Fruit fly (Drosophila melanogaster): ENCODE measurements around the gene chinmo.

chinmo gene

dm6 chr2L:1624750-1625149 lies 26.3 kb upstream of the chinmo start (continued):
- peak; percentile 24 for TF ChIP-seq CG10267 (tag; optimal IDR thresholded peaks at IDR 0.05)
- no peak for TF ChIP-seq CG16813 (GFP tag; IDR thresholded peaks at IDR 0.05; ENCODE audit: partially characterized antibody)
- peak; percentile 40 for TF ChIP-seq crc (GFP tag; optimal IDR thresholded peaks at IDR 0.05)
- TF ChIP-seq CG13123 (GFP tag; optimal IDR thresholded peaks at IDR 0.05), result no peak
- TF ChIP-seq Nf-YC (tag; optimal IDR thresholded peaks at IDR 0.05), result peak; percentile 26
- TF ChIP-seq CG15601 (tag; optimal IDR thresholded peaks at IDR 0.05), result peak; percentile 5
- peak; percentile 92 for TF ChIP-seq ranshi (GFP tag; IDR thresholded peaks at IDR 0.05)
- peak; percentile 57 for TF ChIP-seq CG10543 (GFP tag; optimal IDR thresholded peaks at IDR 0.05)
- no peak for TF ChIP-seq Hr39 (optimal IDR thresholded peaks at IDR 0.05)
- peak; percentile 77 for TF ChIP-seq CG17385 (GFP tag; optimal IDR thresholded peaks at IDR 0.05)
- no peak for TF ChIP-seq h (optimal IDR thresholded peaks at IDR 0.05)
- peak; percentile 67 for TF ChIP-seq CG12299 (tag; optimal IDR thresholded peaks at IDR 0.05)
- peak; percentile 50 for TF ChIP-seq CG11723 (GFP tag; optimal IDR thresholded peaks at IDR 0.05)
- peak; percentile 83 for TF ChIP-seq Fer1 (GFP tag; optimal IDR thresholded peaks at IDR 0.05)
- TF ChIP-seq Sox100B (GFP tag; optimal IDR thresholded peaks at IDR 0.05), result peak; percentile 32
- TF ChIP-seq pnt (GFP tag; optimal IDR thresholded peaks at IDR 0.05), result peak; percentile 73
- TF ChIP-seq z (GFP tag; IDR thresholded peaks at IDR 0.05), result no peak
- TF ChIP-seq CG4282 (GFP tag; optimal IDR thresholded peaks at IDR 0.05), result peak; percentile 47
- peak; percentile 86 for TF ChIP-seq CG2678 (tag; optimal IDR thresholded peaks at IDR 0.05)
- peak; percentile 80 for TF ChIP-seq ssp (GFP tag; IDR thresholded peaks at IDR 0.05)
- TF ChIP-seq CG13287 (GFP tag; IDR thresholded peaks at IDR 0.05; ENCODE audit: partially characterized antibody), result no peak
- TF ChIP-seq CG9797 (GFP tag; optimal IDR thresholded peaks at IDR 0.05), result no peak
- no peak for TF ChIP-seq CTCF (GFP tag; optimal IDR thresholded peaks at IDR 0.05)
- peak; percentile 49 for TF ChIP-seq Asciz (GFP tag; optimal IDR thresholded peaks at IDR 0.05)
- peak; percentile 29 for TF ChIP-seq CG10462 (GFP tag; optimal IDR thresholded peaks at IDR 0.05)
- peak; percentile 92 for TF ChIP-seq ci (GFP tag; IDR thresholded peaks at IDR 0.05)
- TF ChIP-seq cg (GFP tag; optimal IDR thresholded peaks at IDR 0.05), result no peak
- peak; percentile 59 for TF ChIP-seq jumu (GFP tag; optimal IDR thresholded peaks at IDR 0.05)
- peak; percentile 77 for TF ChIP-seq caup (GFP tag; optimal IDR thresholded peaks at IDR 0.05; ENCODE audit: severe bottlenecking)
- TF ChIP-seq usp (GFP tag; optimal IDR thresholded peaks at IDR 0.05), result no peak
- peak; percentile 80 for TF ChIP-seq CG10147 (GFP tag; optimal IDR thresholded peaks at IDR 0.05)
- TF ChIP-seq CG6272 (GFP tag; IDR thresholded peaks at IDR 0.05), result 0 out of 2 replicates have a peak, but pooled peaks have one; percentile 36
- TF ChIP-seq Hsf (GFP tag; optimal IDR thresholded peaks at IDR 0.05), result peak; percentile 77
- TF ChIP-seq NFAT (GFP tag; IDR thresholded peaks at IDR 0.05), result peak; percentile 82
- no peak for TF ChIP-seq ftz-f1 (GFP tag; optimal IDR thresholded peaks at IDR 0.05)
- TF ChIP-seq CG7271 (tag; optimal IDR thresholded peaks at IDR 0.05), result no peak
- no peak for TF ChIP-seq mld (GFP tag; IDR thresholded peaks at IDR 0.05; ENCODE audit: partially characterized antibody)
- TF ChIP-seq az2 (GFP tag; optimal IDR thresholded peaks at IDR 0.05), result peak; percentile 64
- peak; percentile 72 for TF ChIP-seq otp (GFP tag; IDR thresholded peaks at IDR 0.05)
- peak; percentile 1 for TF ChIP-seq dm (GFP tag; optimal IDR thresholded peaks at IDR 0.05)
- TF ChIP-seq CG17612 (GFP tag; IDR thresholded peaks at IDR 0.05), result peak; percentile 69; the same call in 1 of the 2 replicates
- no peak for TF ChIP-seq gsb-n (tag; optimal IDR thresholded peaks at IDR 0.05)
- TF ChIP-seq bowl (GFP tag; IDR thresholded peaks at IDR 0.05), result 0 out of 2 replicates have a peak, but pooled peaks have one; percentile 56
- peak; percentile 48 for TF ChIP-seq pb (GFP tag; optimal IDR thresholded peaks at IDR 0.05)
- TF ChIP-seq oc (tag; optimal IDR thresholded peaks at IDR 0.05), result peak; percentile 59
- peak; percentile 61 for TF ChIP-seq Myb (GFP tag; optimal IDR thresholded peaks at IDR 0.05)
- TF ChIP-seq danr (GFP tag; IDR thresholded peaks at IDR 0.05), result peak; percentile 53; the same call in 1 of the 2 replicates
- no peak for TF ChIP-seq CG17186 (GFP tag; optimal IDR thresholded peaks at IDR 0.05)
- TF ChIP-seq sisA (GFP tag; IDR thresholded peaks at IDR 0.05), result peak; percentile 94
- TF ChIP-seq CG31365 (tag; optimal IDR thresholded peaks at IDR 0.05), result peak; percentile 37
- peak; percentile 88 for TF ChIP-seq Ada2b (GFP tag; IDR thresholded peaks at IDR 0.05)
- TF ChIP-seq CG42726 (GFP tag; IDR thresholded peaks at IDR 0.05; ENCODE audit: partially characterized antibody), result no peak
